Fruit fly (Drosophila melanogaster) whole organism, embryonic: ENCODE data around the gene CG13454.

ENCODE experiments used
- Asciz ChIP-seq: fragments of 200-800 bp; sonication (Bioruptor generic); optimal IDR thresholded peaks from 2 replicates; lab custom pipeline; 2017; ENCODE audit warnings: missing biosample characterization, mild to moderate bottlenecking, missing genetic modification characterization, missing genetic modification reagents
- Atf6 ChIP-seq: fragments of 200-800 bp; sonication (Bioruptor generic); IDR thresholded peaks from 2 replicates; pipeline ENCODE4 v1.3.6; 2022; ENCODE audit warnings: missing biosample characterization, missing genetic modification characterization
- CG10147 ChIP-seq: fragments of 200-800 bp; sonication (Bioruptor generic); optimal IDR thresholded peaks from 2 replicates; lab custom pipeline; 2019; ENCODE audit warnings: missing biosample characterization, mild to moderate bottlenecking, missing genetic modification characterization, moderate library complexity
- CG10979 ChIP-seq: fragments of 200-800 bp; sonication (Bioruptor generic); optimal IDR thresholded peaks from 2 replicates; lab custom pipeline; 2018; ENCODE audit warnings: missing biosample characterization, mild to moderate bottlenecking, missing genetic modification characterization, moderate library complexity
- CG11456 ChIP-seq: fragments of 200-800 bp; sonication (Bioruptor generic); IDR thresholded peaks from 3 replicates; pipeline ENCODE4 v1.3.6; 2022; ENCODE audit warnings: missing biosample characterization, missing genetic modification characterization
- CG12659 ChIP-seq: fragments of 200-800 bp; sonication (Bioruptor generic); optimal IDR thresholded peaks from 3 replicates; lab custom pipeline; 2017; ENCODE audit warnings: mild to moderate bottlenecking, missing biosample characterization, missing genetic modification reagents, missing genetic modification characterization
- CG15073 ChIP-seq: fragments of 200-800 bp; sonication (Bioruptor generic); optimal IDR thresholded peaks from 2 replicates; lab custom pipeline; 2016; ENCODE audit warnings: missing biosample characterization, missing genetic modification characterization
- CG15696 ChIP-seq: fragments of 200-800 bp; sonication (Bioruptor generic); optimal IDR thresholded peaks from 2 replicates; lab custom pipeline; 2019; ENCODE audit warnings: missing biosample characterization, mild to moderate bottlenecking, missing genetic modification characterization, moderate library complexity
- CG1647 ChIP-seq: fragments of 200-800 bp; sonication (Bioruptor generic); optimal IDR thresholded peaks from 3 replicates; lab custom pipeline; 2016; ENCODE audit warnings: missing biosample characterization, missing genetic modification characterization
- CG17359 ChIP-seq: fragments of 200-800 bp; sonication (Bioruptor generic); optimal IDR thresholded peaks from 3 replicates; lab custom pipeline; 2018; ENCODE audit warnings: missing biosample characterization, mild to moderate bottlenecking, missing genetic modification characterization, moderate library complexity
- CG17361 ChIP-seq: fragments of 200-800 bp; sonication (Bioruptor generic); IDR thresholded peaks from 3 replicates; pipeline ENCODE4 v1.3.6; 2022; ENCODE audit warnings: missing biosample characterization, missing genetic modification characterization
- CG2116 ChIP-seq: fragments of 200-800 bp; sonication (Bioruptor generic); optimal IDR thresholded peaks from 3 replicates; lab custom pipeline; 2018; ENCODE audit warnings: missing biosample characterization, mild to moderate bottlenecking, missing genetic modification characterization
- CG2129 ChIP-seq: fragments of 200-800 bp; sonication (Bioruptor generic); IDR thresholded peaks from 2 replicates; pipeline ENCODE4 v1.3.6; 2022; ENCODE audit warnings: missing biosample characterization, missing genetic modification characterization; ENCODE audit not compliant: partially characterized antibody
- CG4360 ChIP-seq: fragments of 200-800 bp; sonication (Bioruptor generic); IDR thresholded peaks from 2 replicates; pipeline ENCODE4 v1.3.6; 2022; ENCODE audit warnings: missing biosample characterization, missing genetic modification characterization
- CG6683 ChIP-seq: fragments of 200-800 bp; sonication (Bioruptor generic); optimal IDR thresholded peaks from 2 replicates; lab custom pipeline; 2017; ENCODE audit warnings: missing biosample characterization, mild to moderate bottlenecking, missing genetic modification characterization, missing genetic modification reagents
- CG7987 ChIP-seq: fragments of 200-800 bp; sonication (Bioruptor generic); optimal IDR thresholded peaks from 2 replicates; lab custom pipeline; 2018; ENCODE audit warnings: missing biosample characterization, mild to moderate bottlenecking, missing genetic modification characterization, moderate library complexity
- CG8281 ChIP-seq: fragments of 200-800 bp; sonication (Bioruptor generic); optimal IDR thresholded peaks from 2 replicates; lab custom pipeline; 2018; ENCODE audit warnings: missing biosample characterization, mild to moderate bottlenecking, missing genetic modification characterization, moderate library complexity
- CG9215 ChIP-seq: fragments of 200-800 bp; sonication (Bioruptor generic); IDR thresholded peaks from 2 replicates; pipeline ENCODE4 v1.3.6; 2022; ENCODE audit warnings: missing biosample characterization, missing genetic modification characterization
- CG9797 ChIP-seq: fragments of 200-800 bp; sonication (Bioruptor generic); optimal IDR thresholded peaks from 3 replicates; lab custom pipeline; 2018; ENCODE audit warnings: missing biosample characterization, mild to moderate bottlenecking, missing genetic modification characterization
- Dp ChIP-seq: fragments of 200-800 bp; sonication (Bioruptor generic); optimal IDR thresholded peaks from 2 replicates; lab custom pipeline; 2018; ENCODE audit warnings: missing biosample characterization, mild to moderate bottlenecking, missing genetic modification characterization, moderate library complexity
- HLH54F ChIP-seq: fragments of 200-800 bp; sonication (Bioruptor generic); optimal IDR thresholded peaks from 3 replicates; lab custom pipeline; 2016; ENCODE audit warnings: missing biosample characterization, missing genetic modification characterization
- HmgZ ChIP-seq: fragments of 200-800 bp; sonication (Bioruptor generic); optimal IDR thresholded peaks from 2 replicates; lab custom pipeline; 2018; ENCODE audit warnings: missing biosample characterization, mild to moderate bottlenecking, missing genetic modification characterization
- Hmx ChIP-seq: fragments of 200-800 bp; sonication (Bioruptor generic); optimal IDR thresholded peaks from 2 replicates; lab custom pipeline; 2016; ENCODE audit warnings: missing biosample characterization, missing genetic modification characterization
- Hr39 ChIP-seq: fragments of >200 bp; optimal IDR thresholded peaks from 2 replicates; lab custom pipeline; 2017
- Max ChIP-seq: fragments of 200-800 bp; sonication (Bioruptor generic); optimal IDR thresholded peaks from 2 replicates; lab custom pipeline; 2016; ENCODE audit warnings: missing biosample characterization, mild to moderate bottlenecking, missing genetic modification characterization
- Meics ChIP-seq: fragments of 200-800 bp; sonication (Bioruptor generic); optimal IDR thresholded peaks from 2 replicates; lab custom pipeline; 2017; ENCODE audit warnings: missing biosample characterization, mild to moderate bottlenecking, missing genetic modification characterization
- Myb ChIP-seq: fragments of 200-800 bp; sonication (Bioruptor generic); optimal IDR thresholded peaks from 2 replicates; lab custom pipeline; 2016; ENCODE audit warnings: missing biosample characterization, missing genetic modification characterization
- Oli ChIP-seq: fragments of 200-800 bp; sonication (Bioruptor generic); optimal IDR thresholded peaks from 2 replicates; lab custom pipeline; 2018; ENCODE audit warnings: missing biosample characterization, mild to moderate bottlenecking, missing genetic modification characterization, moderate library complexity
- Optix ChIP-seq: fragments of 200-800 bp; sonication (Bioruptor generic); IDR thresholded peaks from 3 replicates; pipeline ENCODE4 v1.3.6; 2022; ENCODE audit warnings: missing biosample characterization, missing genetic modification characterization
- TFAM ChIP-seq: fragments of 200-800 bp; sonication (Bioruptor generic); optimal IDR thresholded peaks from 2 replicates; lab custom pipeline; 2017; ENCODE audit warnings: missing biosample characterization, missing genetic modification characterization, inconsistent platforms
- Vsx1 ChIP-seq: fragments of 200-800 bp; sonication (Bioruptor generic); optimal IDR thresholded peaks from 2 replicates; lab custom pipeline; 2017; ENCODE audit warnings: missing biosample characterization, mild to moderate bottlenecking, missing genetic modification characterization, missing genetic modification reagents
- al ChIP-seq: fragments of 200-800 bp; sonication (Bioruptor generic); IDR thresholded peaks from 2 replicates; pipeline ENCODE4 v1.3.6; 2022; ENCODE audit warnings: missing biosample characterization, missing genetic modification characterization
- bab2 ChIP-seq: fragments of 200-800 bp; sonication (Bioruptor generic); optimal IDR thresholded peaks from 2 replicates; lab custom pipeline; 2016; ENCODE audit warnings: missing biosample characterization, missing genetic modification characterization
- br ChIP-seq: fragments of >200 bp; optimal IDR thresholded peaks from 2 replicates; lab custom pipeline; 2017
- corto ChIP-seq: fragments of 200-800 bp; sonication (Bioruptor generic); optimal IDR thresholded peaks from 2 replicates; lab custom pipeline; 2016; ENCODE audit warnings: missing biosample characterization, mild to moderate bottlenecking, missing genetic modification characterization, moderate library complexity
- da ChIP-seq: fragments of 200-800 bp; sonication (Bioruptor generic); optimal IDR thresholded peaks from 2 replicates; lab custom pipeline; 2016; ENCODE audit warnings: missing biosample characterization, missing genetic modification characterization
- disco-r ChIP-seq: fragments of 200-800 bp; sonication (Bioruptor generic); optimal IDR thresholded peaks from 2 replicates; lab custom pipeline; 2016; ENCODE audit warnings: missing biosample characterization, missing genetic modification characterization
- dmrt11E ChIP-seq: fragments of 200-800 bp; sonication (Bioruptor generic); optimal IDR thresholded peaks from 3 replicates; lab custom pipeline; 2018; ENCODE audit warnings: missing biosample characterization, mild to moderate bottlenecking, missing genetic modification characterization, moderate library complexity
- en ChIP-seq: fragments of 200-800 bp; sonication (Bioruptor generic); optimal IDR thresholded peaks from 2 replicates; lab custom pipeline; 2016; ENCODE audit warnings: missing biosample characterization, missing genetic modification characterization
- gem ChIP-seq: fragments of 200-800 bp; sonication (Bioruptor generic); optimal IDR thresholded peaks from 2 replicates; lab custom pipeline; 2019; ENCODE audit warnings: missing biosample characterization, mild to moderate bottlenecking, missing genetic modification characterization, moderate library complexity
- grn ChIP-seq: fragments of 200-800 bp; sonication (Bioruptor generic); optimal IDR thresholded peaks from 3 replicates; lab custom pipeline; 2017; ENCODE audit warnings: missing biosample characterization, missing genetic modification characterization
- gro ChIP-seq: fragments of 200-800 bp; sonication (Bioruptor generic); optimal IDR thresholded peaks from 2 replicates; lab custom pipeline; 2016; ENCODE audit warnings: missing biosample characterization, missing genetic modification characterization
- maf-S ChIP-seq: fragments of 200-800 bp; sonication (Bioruptor generic); optimal IDR thresholded peaks from 2 replicates; lab custom pipeline; 2016; ENCODE audit warnings: missing biosample characterization, missing genetic modification characterization
- pfk ChIP-seq: fragments of 200-800 bp; sonication (Bioruptor generic); optimal IDR thresholded peaks from 2 replicates; lab custom pipeline; 2018; ENCODE audit warnings: missing biosample characterization, mild to moderate bottlenecking, missing genetic modification characterization, moderate library complexity
- prd ChIP-seq, 3 experiments: fragments of >200 bp in 2 of 3; fragments of 200-800 bp in 1 of 3; sonication (Bioruptor generic) in 1 of 3; optimal IDR thresholded peaks in 2 of 3; IDR thresholded peaks in 1 of 3; 2 replicates in 2 of 3; 3 replicates in 1 of 3; pipeline versions ENCODE4 v1.3.6 to Lab custom; 2017 to 2022; ENCODE audit warnings: missing biosample characterization in 1 of 3, missing genetic modification characterization in 1 of 3
- pros ChIP-seq: fragments of 200-800 bp; sonication (Bioruptor generic); optimal IDR thresholded peaks from 3 replicates; lab custom pipeline; 2019; ENCODE audit warnings: missing biosample characterization, mild to moderate bottlenecking, missing genetic modification characterization, moderate library complexity
- sens-2 ChIP-seq: fragments of 200-800 bp; sonication (Bioruptor generic); IDR thresholded peaks from 2 replicates; pipeline ENCODE4 v1.3.6; 2022; ENCODE audit warnings: missing biosample characterization, missing genetic modification characterization
- sima ChIP-seq: fragments of 200-800 bp; sonication (Bioruptor generic); optimal IDR thresholded peaks from 2 replicates; lab custom pipeline; 2016; ENCODE audit warnings: missing biosample characterization, missing genetic modification characterization
- tll ChIP-seq, 2 experiments: fragments of 200-800 bp in 1 of 2; fragments of >200 bp in 1 of 2; sonication (Bioruptor generic) in 1 of 2; optimal IDR thresholded peaks; 2 replicates each; lab custom pipeline; 2017 to 2019; ENCODE audit warnings: missing biosample characterization in 2 of 2, missing genetic modification characterization in 2 of 2, mild to moderate bottlenecking in 1 of 2, moderate library complexity in 1 of 2
- unpg ChIP-seq: fragments of 200-800 bp; sonication (Bioruptor generic); optimal IDR thresholded peaks from 3 replicates; lab custom pipeline; 2018; ENCODE audit warnings: missing biosample characterization, mild to moderate bottlenecking, missing genetic modification characterization, moderate library complexity

Gene CG13454

DNA sequence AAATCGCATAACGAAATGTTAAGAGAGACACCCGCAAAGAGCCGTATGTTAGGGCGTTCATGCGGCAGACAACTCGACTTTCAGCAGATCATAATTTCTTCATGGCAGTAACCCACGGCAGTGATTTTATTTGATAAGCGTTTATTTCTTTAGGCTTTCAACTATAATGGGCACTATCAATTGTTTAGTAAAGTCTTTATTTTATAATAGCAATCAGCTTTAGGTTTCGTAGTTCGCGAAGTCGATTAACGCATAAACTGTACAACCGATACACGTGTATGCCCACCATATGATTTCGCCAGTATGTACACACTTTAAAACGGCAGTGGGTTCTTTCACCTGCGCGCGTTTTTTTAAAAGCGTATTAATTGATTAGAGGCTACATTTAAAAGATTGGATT is 8.6 kb downstream of the CG13454 start, which contains the start of gene CG7841 (continued):
- TF ChIP-seq grn (GFP tag; lab: Kevin White, UChicago) (peak; percentile 87), maf-S (GFP tag; lab: Kevin White, UChicago) (peak; percentile 94), CG11456 (no peak), tll (GFP tag; optimal IDR thresholded peaks at IDR 0.05; lab: Kevin White, UChicago) (peak in 1 of 2 experiments; percentile 5), CG4360 (peak; percentile 74), Optix (GFP tag; lab: Robert Waterston, UW) (peak; percentile 94; the same call in 2 of the 3 replicates), da (GFP tag; lab: Kevin White, UChicago) (peak; percentile 94), CG7987 (peak; percentile 97), Asciz (GFP tag; lab: Kevin White, UChicago) (peak; percentile 97), Dp (GFP tag; lab: Kevin White, UChicago) (peak; percentile 87), CG2116 (GFP tag; lab: Kevin White, UChicago) (peak; percentile 87), br (lab: Kevin White, UChicago) (no peak), HmgZ (tag; lab: Kevin White, UChicago) (peak; percentile 99), sens-2 (GFP tag; lab: Robert Waterston, UW) (peak; percentile 97), CG9215 (GFP tag; lab: Robert Waterston, UW) (no peak), CG10147 (GFP tag; lab: Kevin White, UChicago) (peak; percentile 98), Vsx1 (GFP tag; lab: Kevin White, UChicago) (peak; percentile 95), sima (GFP tag; lab: Kevin White, UChicago) (peak; percentile 92), CG17359 (peak; percentile 98), Meics (GFP tag; lab: Kevin White, UChicago) (peak; percentile 98), unpg (GFP tag; lab: Kevin White, UChicago) (peak; percentile 99), Atf6 (GFP tag; lab: Robert Waterston, UW) (peak; percentile 98), CG8281 (tag; lab: Kevin White, UChicago) (peak; percentile 89), corto (GFP tag; lab: Kevin White, UChicago) (peak; percentile 98), Hr39 (no peak), CG9797 (peak; percentile 66), HLH54F (peak; percentile 97), CG15073 (GFP tag; lab: Kevin White, UChicago) (peak; percentile 61), Hmx (GFP tag; lab: Kevin White, UChicago) (peak; percentile 93), CG15696 (tag; lab: Kevin White, UChicago) (peak; percentile 98), CG6683 (peak; percentile 97), bab2 (peak; percentile 96), al (GFP tag; lab: Robert Waterston, UW) (peak; percentile 88), gem (peak; percentile 99), gro (GFP tag; lab: Kevin White, UChicago) (peak; percentile 99), pfk (peak; percentile 81), Max (GFP tag; lab: Kevin White, UChicago) (peak; percentile 98), dmrt11E (tag; lab: Kevin White, UChicago) (peak; percentile 99), prd (optimal IDR thresholded peaks at IDR 0.05; lab: Kevin White, UChicago) (no peak), prd (GFP tag; IDR thresholded peaks at IDR 0.05; lab: Robert Waterston, UW) (peak; percentile 94), CG10979 (tag; lab: Kevin White, UChicago) (peak; percentile 99), CG12659 (GFP tag; lab: Kevin White, UChicago) (peak; percentile 99), CG17361 (GFP tag; lab: Robert Waterston, UW) (peak; percentile 96), TFAM (GFP tag; lab: Kevin White, UChicago) (peak; percentile 89), CG1647 (peak; percentile 96), Myb (GFP tag; lab: Kevin White, UChicago) (peak; percentile 87), en (GFP tag; lab: Kevin White, UChicago) (peak; percentile 97), disco-r (peak; percentile 93), Oli (peak; percentile 96), pros (GFP tag; lab: Kevin White, UChicago) (peak; percentile 93), CG2129 (GFP tag; lab: Robert Waterston, UW) (no peak)
